Fruit fly (Drosophila melanogaster): ENCODE measurements around the gene wupA.

wupA gene

DNA sequence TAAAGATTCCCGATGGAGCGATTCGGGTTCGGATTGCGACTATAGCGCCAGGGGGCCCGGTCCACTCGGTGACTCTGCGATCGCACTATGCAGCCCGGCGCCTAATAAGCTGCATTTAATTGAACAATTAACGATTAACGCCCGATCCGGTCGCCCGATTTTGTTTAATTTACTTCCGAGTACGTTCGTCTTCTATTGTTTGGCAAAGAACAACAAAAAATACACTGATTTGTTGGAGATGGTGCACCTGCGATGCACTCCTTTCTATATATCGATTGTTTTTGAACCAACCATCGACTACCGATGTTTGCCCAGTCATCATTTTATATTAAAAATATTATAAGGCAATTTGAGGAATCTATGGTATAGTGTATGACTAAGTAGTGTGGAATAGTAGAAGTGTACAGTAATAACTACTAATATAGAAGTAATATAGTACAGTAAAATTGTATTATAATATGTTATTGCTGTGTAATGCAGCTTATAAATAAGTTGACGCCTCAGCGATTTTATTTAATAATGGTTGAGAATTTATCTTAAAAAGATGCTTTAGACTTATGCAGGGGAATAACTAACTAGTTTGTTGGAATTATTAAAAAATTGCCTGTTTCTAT lies 15.5 kb downstream of the wupA start, which contains the start of gene Mvb12:
Gene Mvb12 (minus strand): TSS at position 217 of the 614 bp plus-strand sequence.
- TF ChIP-seq disco-r (GFP tag; optimal IDR thresholded peaks at IDR 0.05): no peak
- TF ChIP-seq CG12299 (tag; optimal IDR thresholded peaks at IDR 0.05): peak; percentile 3
- TF ChIP-seq Gsc (GFP tag; IDR thresholded peaks at IDR 0.05): no peak
- TF ChIP-seq fd96Cb (tag; optimal IDR thresholded peaks at IDR 0.05): no peak
- no peak for TF ChIP-seq CG1602 (GFP tag; optimal IDR thresholded peaks at IDR 0.05)
- no peak for TF ChIP-seq Sin3A (optimal IDR thresholded peaks at IDR 0.05)
- no peak for TF ChIP-seq CG12391 (tag; optimal IDR thresholded peaks at IDR 0.05)
- TF ChIP-seq CG33557 (GFP tag; optimal IDR thresholded peaks at IDR 0.05): peak; percentile 52
- TF ChIP-seq CG14965 (GFP tag; optimal IDR thresholded peaks at IDR 0.05; ENCODE audit: borderline replicate concordance): no peak
- no peak for TF ChIP-seq dan (GFP tag; IDR thresholded peaks at IDR 0.05)
- no peak for TF ChIP-seq sob (GFP tag; IDR thresholded peaks at IDR 0.05)
- no peak for TF ChIP-seq bowl (GFP tag; IDR thresholded peaks at IDR 0.05)
- no peak for TF ChIP-seq CG3847 (GFP tag; IDR thresholded peaks at IDR 0.05)
- TF ChIP-seq CG33213 (GFP tag; optimal IDR thresholded peaks at IDR 0.05): no peak
- no peak for TF ChIP-seq tap (tag; optimal IDR thresholded peaks at IDR 0.05)
- no peak for TF ChIP-seq aop (GFP tag; IDR thresholded peaks at IDR 0.05)
- TF ChIP-seq dmrt11E (tag; optimal IDR thresholded peaks at IDR 0.05): peak; percentile 20
- no peak for TF ChIP-seq CG4730 (GFP tag; IDR thresholded peaks at IDR 0.05)
- TF ChIP-seq Atf-2 (GFP tag; optimal IDR thresholded peaks at IDR 0.05): no peak
- TF ChIP-seq Nf-YA (GFP tag; IDR thresholded peaks at IDR 0.05): no peak
- no peak for TF ChIP-seq CG3281 (GFP tag; optimal IDR thresholded peaks at IDR 0.05)
- no peak for TF ChIP-seq CG10209 (GFP tag; optimal IDR thresholded peaks at IDR 0.05)
- TF ChIP-seq CG42726 (GFP tag; IDR thresholded peaks at IDR 0.05; ENCODE audit: partially characterized antibody): peak; percentile 58; the same call in 1 of the 2 replicates
- no peak for TF ChIP-seq bcd (GFP tag; optimal IDR thresholded peaks at IDR 0.05)
- TF ChIP-seq ato (GFP tag; IDR thresholded peaks at IDR 0.05; ENCODE audit: partially characterized antibody): peak; percentile 54; the same call in 1 of the 2 replicates
- TF ChIP-seq org-1 (GFP tag; optimal IDR thresholded peaks at IDR 0.05): no peak
- peak; percentile 57 for TF ChIP-seq BEAF-32 (GFP tag; optimal IDR thresholded peaks at IDR 0.05)
- no peak for TF ChIP-seq pum (GFP tag; optimal IDR thresholded peaks at IDR 0.05)
- TF ChIP-seq CG8359 (GFP tag; optimal IDR thresholded peaks at IDR 0.05; ENCODE audit: borderline replicate concordance): no peak
- TF ChIP-seq Hand (GFP tag; optimal IDR thresholded peaks at IDR 0.05): no peak
- no peak for TF ChIP-seq sima (GFP tag; optimal IDR thresholded peaks at IDR 0.05)
- TF ChIP-seq Sox100B (GFP tag; optimal IDR thresholded peaks at IDR 0.05): peak; percentile 30
- TF ChIP-seq dm (GFP tag; optimal IDR thresholded peaks at IDR 0.05): no peak
- no peak for TF ChIP-seq CG7357 (GFP tag; IDR thresholded peaks at IDR 0.05)
- TF ChIP-seq CG1603 (tag; optimal IDR thresholded peaks at IDR 0.05): peak; percentile 48
- TF ChIP-seq crc (GFP tag; optimal IDR thresholded peaks at IDR 0.05): no peak
- no peak for TF ChIP-seq Usf (GFP tag; optimal IDR thresholded peaks at IDR 0.05)
- TF ChIP-seq wor (GFP tag; IDR thresholded peaks at IDR 0.05): no peak
- no peak for TF ChIP-seq chinmo (GFP tag; IDR thresholded peaks at IDR 0.05; ENCODE audit: partially characterized antibody)
- TF ChIP-seq CG16813 (GFP tag; IDR thresholded peaks at IDR 0.05; ENCODE audit: partially characterized antibody): peak; percentile 59
- TF ChIP-seq CG9437 (GFP tag; optimal IDR thresholded peaks at IDR 0.05): no peak
- TF ChIP-seq CG10274 (GFP tag; optimal IDR thresholded peaks at IDR 0.05): no peak
- TF ChIP-seq HHEX (GFP tag; optimal IDR thresholded peaks at IDR 0.05): no peak
- TF ChIP-seq mam (GFP tag; optimal IDR thresholded peaks at IDR 0.05): no peak
- TF ChIP-seq CG7745 (tag; optimal IDR thresholded peaks at IDR 0.05): no peak
- no peak for TF ChIP-seq CG15073 (GFP tag; optimal IDR thresholded peaks at IDR 0.05)
- no peak for TF ChIP-seq kah (GFP tag; optimal IDR thresholded peaks at IDR 0.05)
- peak; percentile 65 for TF ChIP-seq Dref (GFP tag; IDR thresholded peaks at IDR 0.05)
- no peak for TF ChIP-seq ase (GFP tag; IDR thresholded peaks at IDR 0.05)
- TF ChIP-seq CG32532 (GFP tag; IDR thresholded peaks at IDR 0.05): 0 out of 2 replicates have a peak, but pooled peaks have one; percentile 12
- TF ChIP-seq Fer1 (GFP tag; optimal IDR thresholded peaks at IDR 0.05): peak; percentile 19
